Fruit fly (Drosophila melanogaster) whole organism, embryonic: Measurements from ENCODE around the gene Sec13.

Source experiments
- Adf1 ChIP-seq: fragments of 200-800 bp; sonication (Bioruptor generic); IDR thresholded peaks from 2 replicates; pipeline ENCODE4 v1.3.6; 2022; ENCODE audit warnings: missing biosample characterization, missing genetic modification characterization
- Atf3 ChIP-seq: fragments of 200-800 bp; sonication (Bioruptor generic); optimal IDR thresholded peaks from 3 replicates; lab custom pipeline; 2016; ENCODE audit warnings: missing biosample characterization, missing genetic modification characterization
- Bdp1 ChIP-seq: fragments of 200-800 bp; sonication (Bioruptor generic); optimal IDR thresholded peaks from 3 replicates; lab custom pipeline; 2016; ENCODE audit warnings: missing biosample characterization, missing genetic modification characterization
- CG12236 ChIP-seq: fragments of 200-800 bp; sonication (Bioruptor generic); optimal IDR thresholded peaks from 2 replicates; lab custom pipeline; 2016; ENCODE audit warnings: missing biosample characterization, missing genetic modification characterization
- CG13624 ChIP-seq: fragments of 200-800 bp; sonication (Bioruptor generic); optimal IDR thresholded peaks from 2 replicates; lab custom pipeline; 2016; ENCODE audit warnings: missing biosample characterization, missing genetic modification characterization
- CG13775 ChIP-seq: fragments of 200-800 bp; sonication (Bioruptor generic); optimal IDR thresholded peaks from 3 replicates; lab custom pipeline; 2017; ENCODE audit warnings: missing biosample characterization, mild to moderate bottlenecking, missing genetic modification characterization
- CG15696 ChIP-seq: fragments of 200-800 bp; sonication (Bioruptor generic); optimal IDR thresholded peaks from 2 replicates; lab custom pipeline; 2019; ENCODE audit warnings: missing biosample characterization, mild to moderate bottlenecking, missing genetic modification characterization, moderate library complexity
- CG16815 ChIP-seq: fragments of 200-800 bp; sonication (Bioruptor generic); optimal IDR thresholded peaks from 3 replicates; lab custom pipeline; 2017; ENCODE audit warnings: missing biosample characterization, mild to moderate bottlenecking, missing genetic modification characterization
- CG17328 ChIP-seq: fragments of 200-800 bp; sonication (Bioruptor generic); IDR thresholded peaks from 2 replicates; pipeline ENCODE4 v1.3.6; 2022; ENCODE audit warnings: missing biosample characterization, missing genetic modification characterization
- CG17912 ChIP-seq: fragments of 200-800 bp; sonication (Bioruptor generic); optimal IDR thresholded peaks from 2 replicates; lab custom pipeline; 2018; ENCODE audit warnings: missing biosample characterization, mild to moderate bottlenecking, missing genetic modification characterization
- CG18476 ChIP-seq: fragments of 200-800 bp; sonication (Bioruptor generic); optimal IDR thresholded peaks from 2 replicates; lab custom pipeline; 2016; ENCODE audit warnings: missing biosample characterization, mild to moderate bottlenecking, missing genetic modification characterization
- CG2116 ChIP-seq: fragments of 200-800 bp; sonication (Bioruptor generic); optimal IDR thresholded peaks from 3 replicates; lab custom pipeline; 2018; ENCODE audit warnings: missing biosample characterization, mild to moderate bottlenecking, missing genetic modification characterization
- CG2199 ChIP-seq: fragments of 200-800 bp; sonication (Bioruptor generic); IDR thresholded peaks from 3 replicates; pipeline ENCODE4 v1.3.6; 2022; ENCODE audit warnings: missing biosample characterization, missing genetic modification characterization
- CG30020 ChIP-seq: fragments of 200-800 bp; optimal IDR thresholded peaks from 2 replicates; lab custom pipeline; 2019; ENCODE audit warnings: missing biosample characterization, mild to moderate bottlenecking, missing genetic modification characterization, moderate library complexity
- CG3995 ChIP-seq: fragments of 200-800 bp; sonication (Bioruptor generic); optimal IDR thresholded peaks from 3 replicates; lab custom pipeline; 2016; ENCODE audit warnings: missing biosample characterization, missing genetic modification characterization
- CG4820 ChIP-seq: fragments of 200-800 bp; sonication (Bioruptor generic); optimal IDR thresholded peaks from 3 replicates; lab custom pipeline; 2016; ENCODE audit warnings: missing biosample characterization, missing genetic modification characterization
- CG5180 ChIP-seq: fragments of 200-800 bp; sonication (Bioruptor generic); optimal IDR thresholded peaks from 3 replicates; lab custom pipeline; 2017; ENCODE audit warnings: missing biosample characterization, missing genetic modification characterization, mild to moderate bottlenecking, moderate library complexity, missing genetic modification reagents
- CG6765 ChIP-seq: fragments of 200-800 bp; sonication (Bioruptor generic); optimal IDR thresholded peaks from 3 replicates; lab custom pipeline; 2017; ENCODE audit warnings: missing biosample characterization, mild to moderate bottlenecking, missing genetic modification characterization
- CG8281 ChIP-seq: fragments of 200-800 bp; sonication (Bioruptor generic); optimal IDR thresholded peaks from 2 replicates; lab custom pipeline; 2018; ENCODE audit warnings: missing biosample characterization, mild to moderate bottlenecking, missing genetic modification characterization, moderate library complexity
- CG8944 ChIP-seq: fragments of 200-800 bp; sonication (Bioruptor generic); optimal IDR thresholded peaks from 3 replicates; lab custom pipeline; 2016; ENCODE audit warnings: missing biosample characterization, missing genetic modification characterization
- Chrac-16 ChIP-seq: fragments of 200-800 bp; sonication (Bioruptor generic); optimal IDR thresholded peaks from 3 replicates; lab custom pipeline; 2016; ENCODE audit warnings: missing biosample characterization, missing genetic modification characterization
- Dbx ChIP-seq: fragments of 200-800 bp; sonication (Bioruptor generic); IDR thresholded peaks from 3 replicates; pipeline ENCODE4 v1.3.6; 2022; ENCODE audit warnings: missing biosample characterization, missing genetic modification characterization
- Fer2 ChIP-seq: fragments of 200-800 bp; sonication (Bioruptor generic); optimal IDR thresholded peaks from 2 replicates; lab custom pipeline; 2018; ENCODE audit warnings: missing biosample characterization, mild to moderate bottlenecking, missing genetic modification characterization, moderate library complexity
- Hr3 ChIP-seq: fragments of 200-800 bp; sonication (Bioruptor generic); optimal IDR thresholded peaks from 3 replicates; lab custom pipeline; 2016; ENCODE audit warnings: missing biosample characterization, missing genetic modification characterization
- Hr39 ChIP-seq: fragments of >200 bp; optimal IDR thresholded peaks from 2 replicates; lab custom pipeline; 2017
- Hr78 ChIP-seq, 2 experiments: fragments of 200-800 bp in 1 of 2; fragments of >200 bp in 1 of 2; sonication (Bioruptor generic) in 1 of 2; optimal IDR thresholded peaks; 2 replicates each; lab custom pipeline; 2017 to 2019; ENCODE audit warnings: missing biosample characterization in 2 of 2, missing genetic modification characterization in 2 of 2, mild to moderate bottlenecking in 1 of 2, moderate library complexity in 1 of 2
- NC2α ChIP-seq: fragments of 200-800 bp; sonication (Bioruptor generic); optimal IDR thresholded peaks from 2 replicates; lab custom pipeline; 2016; ENCODE audit warnings: missing biosample characterization, missing genetic modification characterization
- Neu2 ChIP-seq: fragments of 200-800 bp; sonication (Bioruptor generic); optimal IDR thresholded peaks from 3 replicates; lab custom pipeline; 2016; ENCODE audit warnings: missing biosample characterization, missing genetic modification characterization, borderline replicate concordance
- Nf-YB ChIP-seq: fragments of 200-800 bp; sonication (Bioruptor generic); optimal IDR thresholded peaks from 3 replicates; lab custom pipeline; 2019; ENCODE audit warnings: missing biosample characterization, mild to moderate bottlenecking, missing genetic modification characterization, moderate library complexity
- Six4 ChIP-seq: fragments of 200-800 bp; sonication (Bioruptor generic); optimal IDR thresholded peaks from 2 replicates; lab custom pipeline; 2016; ENCODE audit warnings: missing biosample characterization, missing genetic modification characterization
- Tbp ChIP-seq: fragments of >200 bp; optimal IDR thresholded peaks from 2 replicates; lab custom pipeline; 2018; ENCODE audit warnings: missing biosample characterization, missing genetic modification characterization
- amos ChIP-seq: fragments of 200-800 bp; sonication (Bioruptor generic); IDR thresholded peaks from 2 replicates; pipeline ENCODE4 v1.3.6; 2022; ENCODE audit warnings: missing biosample characterization, missing genetic modification characterization; ENCODE audit not compliant: partially characterized antibody
- ara ChIP-seq: fragments of 200-800 bp; sonication (Bioruptor generic); IDR thresholded peaks from 2 replicates; pipeline ENCODE4 v1.3.6; 2022; ENCODE audit warnings: missing biosample characterization, missing genetic modification characterization
- chn ChIP-seq: fragments of 200-800 bp; sonication (Bioruptor generic); optimal IDR thresholded peaks from 2 replicates; lab custom pipeline; 2016; ENCODE audit warnings: missing biosample characterization, missing genetic modification characterization
- croc ChIP-seq: fragments of 200-800 bp; sonication (Bioruptor generic); conservative IDR thresholded peaks from 3 replicates; pipeline ENCODE4 v1.3.6; 2022; ENCODE audit warnings: missing biosample characterization, missing genetic modification characterization
- disco-r ChIP-seq: fragments of 200-800 bp; sonication (Bioruptor generic); optimal IDR thresholded peaks from 2 replicates; lab custom pipeline; 2016; ENCODE audit warnings: missing biosample characterization, missing genetic modification characterization
- dm ChIP-seq: fragments of 200-800 bp; sonication (Bioruptor generic); optimal IDR thresholded peaks from 3 replicates; lab custom pipeline; 2016; ENCODE audit warnings: missing biosample characterization, missing genetic modification characterization
- esg ChIP-seq: fragments of 200-800 bp; sonication (Bioruptor generic); conservative IDR thresholded peaks from 2 replicates; pipeline ENCODE4 v1.3.6; 2022; ENCODE audit warnings: missing biosample characterization, missing genetic modification characterization
- ftz-f1 ChIP-seq: fragments of 200-800 bp; sonication (Bioruptor generic); optimal IDR thresholded peaks from 2 replicates; lab custom pipeline; 2016; ENCODE audit warnings: missing biosample characterization, missing genetic modification characterization
- gcm ChIP-seq: fragments of 200-800 bp; sonication (Bioruptor generic); optimal IDR thresholded peaks from 2 replicates; lab custom pipeline; 2019; ENCODE audit warnings: missing biosample characterization, mild to moderate bottlenecking, missing genetic modification characterization, moderate library complexity
- jing ChIP-seq: fragments of 200-800 bp; sonication (Bioruptor generic); optimal IDR thresholded peaks from 2 replicates; lab custom pipeline; 2018; ENCODE audit warnings: missing biosample characterization, mild to moderate bottlenecking, missing genetic modification characterization
- nerfin-1 ChIP-seq: fragments of 200-800 bp; sonication (Bioruptor generic); optimal IDR thresholded peaks from 3 replicates; lab custom pipeline; 2019; ENCODE audit warnings: missing biosample characterization, mild to moderate bottlenecking, missing genetic modification characterization, moderate library complexity
- pan ChIP-seq, 4 experiments: fragments of >200 bp in 3 of 4; fragments of 200-800 bp in 1 of 4; sonication (Bioruptor generic) in 1 of 4; optimal IDR thresholded peaks in 3 of 4; IDR thresholded peaks in 1 of 4; 2 replicates each; pipeline versions ENCODE4 v1.3.6 to Lab custom; 2017 to 2022; ENCODE audit warnings: missing biosample characterization in 2 of 4, missing genetic modification characterization in 2 of 4, mixed read lengths in 1 of 4
- pb ChIP-seq: fragments of 200-800 bp; sonication (Bioruptor generic); optimal IDR thresholded peaks from 3 replicates; lab custom pipeline; 2016; ENCODE audit warnings: missing biosample characterization, missing genetic modification characterization
- pho ChIP-seq: fragments of 200-800 bp; sonication (Bioruptor generic); optimal IDR thresholded peaks from 2 replicates; lab custom pipeline; 2016; ENCODE audit warnings: missing biosample characterization, missing genetic modification characterization
- scrt ChIP-seq: fragments of 200-800 bp; sonication (Bioruptor generic); optimal IDR thresholded peaks from 2 replicates; lab custom pipeline; 2018; ENCODE audit warnings: missing biosample characterization, mild to moderate bottlenecking, missing genetic modification characterization, moderate library complexity
- sima ChIP-seq: fragments of 200-800 bp; sonication (Bioruptor generic); optimal IDR thresholded peaks from 2 replicates; lab custom pipeline; 2016; ENCODE audit warnings: missing biosample characterization, missing genetic modification characterization
- toy ChIP-seq: fragments of 200-800 bp; sonication (Bioruptor generic); IDR thresholded peaks from 2 replicates; pipeline ENCODE4 v1.3.6; 2022; ENCODE audit warnings: missing biosample characterization, missing genetic modification characterization
- tup ChIP-seq: fragments of 200-800 bp; sonication (Bioruptor generic); optimal IDR thresholded peaks from 2 replicates; lab custom pipeline; 2016; ENCODE audit warnings: missing biosample characterization, mild to moderate bottlenecking, missing genetic modification characterization, moderate library complexity
- zen ChIP-seq: fragments of 200-800 bp; sonication (Bioruptor generic); optimal IDR thresholded peaks from 3 replicates; lab custom pipeline; 2018; ENCODE audit warnings: missing biosample characterization, mild to moderate bottlenecking, missing genetic modification characterization, moderate library complexity

Gene Sec13

dm6 chr3R:23356920-23357386 is 875 bp downstream of the Sec13 start (continued):
- peak; percentile 40 for TF ChIP-seq CG17912 (GFP tag; lab: Kevin White, UChicago)
- TF ChIP-seq CG2199 (GFP tag; lab: Robert Waterston, UW), result no peak
- TF ChIP-seq chn, result no peak
- peak; percentile 34 for TF ChIP-seq CG18476 (GFP tag; lab: Kevin White, UChicago)
- peak; percentile 59 for TF ChIP-seq nerfin-1
- TF ChIP-seq ftz-f1 (GFP tag; lab: Kevin White, UChicago), result no peak
- no peak for TF ChIP-seq NC2α (GFP tag; lab: Kevin White, UChicago)
- no peak for TF ChIP-seq CG3995
- peak; percentile 45 for TF ChIP-seq CG2116 (GFP tag; lab: Kevin White, UChicago)
- no peak for TF ChIP-seq CG12236 (GFP tag; lab: Kevin White, UChicago)
- TF ChIP-seq CG30020, result peak; percentile 71
- peak; percentile 63 for TF ChIP-seq Chrac-16 (GFP tag; lab: Kevin White, UChicago)
- TF ChIP-seq amos (GFP tag; lab: Robert Waterston, UW), result no peak
- TF ChIP-seq jing, result peak; percentile 33
- TF ChIP-seq Atf3 (GFP tag; lab: Kevin White, UChicago), result no peak
- peak; percentile 26 for TF ChIP-seq Adf1 (GFP tag; lab: Robert Waterston, UW)
- no peak for TF ChIP-seq Hr39 (lab: Kevin White, UChicago)
- peak; percentile 39 for TF ChIP-seq Fer2 (tag; lab: Kevin White, UChicago)
- TF ChIP-seq CG16815 (GFP tag; lab: Kevin White, UChicago), result peak; percentile 75
- TF ChIP-seq pb (GFP tag; lab: Kevin White, UChicago), result no peak
- peak; percentile 81 for TF ChIP-seq esg
- peak; percentile 74 for TF ChIP-seq Six4 (GFP tag; lab: Kevin White, UChicago)
- no peak for TF ChIP-seq sima (GFP tag; lab: Kevin White, UChicago)
- TF ChIP-seq CG17328, result peak; percentile 74; the same call in 1 of the 2 replicates
- peak; percentile 27 for TF ChIP-seq CG6765 (GFP tag; lab: Kevin White, UChicago)
- peak; percentile 82 for TF ChIP-seq CG13775
- peak; percentile 89 for TF ChIP-seq Hr3 (GFP tag; lab: Kevin White, UChicago)
- peak; percentile 54 for TF ChIP-seq CG15696 (tag; lab: Kevin White, UChicago)
- TF ChIP-seq CG4820 (GFP tag; lab: Kevin White, UChicago), result peak; percentile 51
- TF ChIP-seq Neu2 (GFP tag; lab: Kevin White, UChicago), result no peak
- no peak for TF ChIP-seq CG8944
- TF ChIP-seq Dbx, result peak; percentile 46; the same call in 1 of the 3 replicates
- TF ChIP-seq toy (GFP tag; lab: Robert Waterston, UW), result peak; percentile 50; the same call in 1 of the 2 replicates
- TF ChIP-seq Bdp1 (GFP tag; lab: Kevin White, UChicago), result no peak
- TF ChIP-seq dm (GFP tag; lab: Kevin White, UChicago), result no peak
- TF ChIP-seq scrt, result peak; percentile 70
- TF ChIP-seq croc (GFP tag; lab: Robert Waterston, UW), result peak; percentile 60
- no peak for TF ChIP-seq pan (optimal IDR thresholded peaks at IDR 0.05; lab: Kevin White, UChicago)
- peak in 1 of 2 experiments; percentile 87 for TF ChIP-seq pan (GFP tag; optimal IDR thresholded peaks at IDR 0.05 in 1 of 2, IDR thresholded peaks at IDR 0.05 in 1 of 2)
- peak; percentile 85 for TF ChIP-seq gcm (GFP tag; lab: Kevin White, UChicago)
- TF ChIP-seq pho (GFP tag; lab: Kevin White, UChicago), result no peak
- TF ChIP-seq Tbp, result no peak
- TF ChIP-seq tup, result peak; percentile 9
- TF ChIP-seq CG8281 (tag; lab: Kevin White, UChicago), result no peak
- TF ChIP-seq ara, result peak; percentile 50; the same call in 1 of the 2 replicates
- no peak for TF ChIP-seq disco-r (GFP tag; lab: Kevin White, UChicago)
- peak; percentile 43 for TF ChIP-seq CG5180
- peak in 1 of 2 experiments; percentile 63 for TF ChIP-seq Hr78 (GFP tag; optimal IDR thresholded peaks at IDR 0.05; lab: Kevin White, UChicago)
- peak; percentile 73 for TF ChIP-seq zen (tag; lab: Kevin White, UChicago)
- peak; percentile 28 for TF ChIP-seq CG13624
- TF ChIP-seq Nf-YB, result peak; percentile 82
